Worm (Caenorhabditis elegans): ENCODE results near the gene idpc-5.
A peak's percentile ranks its signal among the peaks of the same experiment; 100 is the strongest.

The idpc-5 gene

DNA sequence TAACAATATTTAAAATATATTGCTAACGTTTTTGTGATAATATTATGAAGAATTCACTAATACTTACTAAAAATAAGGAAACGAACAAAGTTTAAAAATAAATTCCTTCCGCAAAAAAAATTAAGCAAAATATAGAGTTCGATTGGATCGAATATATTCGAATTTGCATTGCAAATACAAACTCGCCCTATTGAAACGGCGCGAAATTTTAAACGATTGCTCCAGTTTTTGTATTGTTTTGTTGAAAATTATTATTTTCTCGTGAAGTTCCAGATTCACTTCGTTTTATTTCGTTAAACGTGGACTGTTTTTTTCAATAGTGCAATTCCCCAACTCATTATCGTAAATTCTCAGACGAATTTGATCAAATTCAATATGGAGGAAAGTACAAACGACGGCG lies 22.8 kb upstream of the idpc-5 start, which contains the start of the genes atl-1 and hcp-2:
TSS of gene atl-1 (minus strand) at position 89 of the 400 bp plus-strand sequence.
TSS of gene hcp-2 (plus strand) at position 353 of the 400 bp plus-strand sequence.
- TF ChIP-seq flt-1 (GFP tag; IDR thresholded peaks at IDR 0.05): no peak
- TF ChIP-seq scrt-1 (GFP tag; IDR thresholded peaks at IDR 0.05): no peak
- TF ChIP-seq hmbx-1 (tag; optimal IDR thresholded peaks at IDR 0.05): no peak
- TF ChIP-seq ets-7 (tag; optimal IDR thresholded peaks at IDR 0.05): no peak

ce11 chrV:9633313-9633712 lies 10.6 kb upstream of the idpc-5 start, which contains the start of gene col-147:
col-147 (minus strand) TSS chrV:9633338.
- TF ChIP-seq hmg-4 (GFP tag; optimal IDR thresholded peaks at IDR 0.05): no peak
- TF ChIP-seq ceh-13 (GFP tag; optimal IDR thresholded peaks at IDR 0.05): no peak
- no peak for TF ChIP-seq ceh-36 (tag; optimal IDR thresholded peaks at IDR 0.05)
- TF ChIP-seq aly-1 (tag; optimal IDR thresholded peaks at IDR 0.05): no peak
- TF ChIP-seq tbx-11 (GFP tag; IDR thresholded peaks at IDR 0.05): no peak
- no peak for TF ChIP-seq hmbx-1 (tag; optimal IDR thresholded peaks at IDR 0.05)
- TF ChIP-seq tra-4 (tag; optimal IDR thresholded peaks at IDR 0.05): no peak
- TF ChIP-seq flt-1 (GFP tag; IDR thresholded peaks at IDR 0.05): no peak
- no peak for TF ChIP-seq F13C5.2 (tag; optimal IDR thresholded peaks at IDR 0.05)
- no peak for TF ChIP-seq ama-1 (optimal IDR thresholded peaks at IDR 0.05)
- TF ChIP-seq tbx-37 (GFP tag; conservative IDR thresholded peaks at IDR 0.05): no peak
- TF ChIP-seq pes-1 (GFP tag; IDR thresholded peaks at IDR 0.05): no peak
- TF ChIP-seq sea-1 (GFP tag; conservative IDR thresholded peaks at IDR 0.05): no peak
- no peak for TF ChIP-seq ets-7 (tag; optimal IDR thresholded peaks at IDR 0.05)
- TF ChIP-seq B0310.2 (tag; optimal IDR thresholded peaks at IDR 0.05): no peak
- TF ChIP-seq hnd-1 (tag; optimal IDR thresholded peaks at IDR 0.05): no peak
- TF ChIP-seq scrt-1 (GFP tag; IDR thresholded peaks at IDR 0.05): no peak

- TF ChIP-seq pes-1 (GFP tag; IDR thresholded peaks at IDR 0.05) (no peak), hmbx-1 (tag; optimal IDR thresholded peaks at IDR 0.05) (no peak), flt-1 (GFP tag; IDR thresholded peaks at IDR 0.05) (no peak), hnd-1 (tag; optimal IDR thresholded peaks at IDR 0.05) (no peak)
Measured at ce11 chrV:9632348-9632747, 9.6 kb upstream of the idpc-5 start.

DNA sequence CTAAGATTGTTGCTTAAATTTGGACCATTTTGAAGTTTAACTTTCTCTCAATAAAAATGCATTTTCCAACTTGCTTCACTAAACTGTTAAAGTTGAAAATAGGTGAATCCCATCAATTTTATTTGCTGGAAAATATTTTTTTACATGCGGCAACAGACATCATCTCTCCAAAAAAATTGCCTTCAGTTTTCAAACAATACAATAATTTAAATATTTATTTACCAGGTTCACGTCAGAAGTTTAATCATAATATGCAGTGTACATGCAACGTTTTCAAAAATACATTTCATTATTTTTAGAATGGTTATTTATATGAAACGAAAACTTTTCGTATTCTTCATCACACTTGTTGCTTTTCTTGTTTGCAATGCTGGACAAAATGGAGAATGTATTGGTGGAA lies 8.2 kb upstream of the idpc-5 start, which contains the start of gene T06E4.5:
TSS of gene T06E4.5 (plus strand) at position 301 of the 400 bp plus-strand sequence.
- no peak for TF ChIP-seq hnd-1 (tag; optimal IDR thresholded peaks at IDR 0.05)
- no peak for TF ChIP-seq aly-1 (tag; optimal IDR thresholded peaks at IDR 0.05)
- no peak for TF ChIP-seq ceh-36 (tag; optimal IDR thresholded peaks at IDR 0.05)
- no peak for TF ChIP-seq tra-4 (tag; optimal IDR thresholded peaks at IDR 0.05)
- no peak for TF ChIP-seq ama-1 (optimal IDR thresholded peaks at IDR 0.05)
- no peak for TF ChIP-seq F13C5.2 (tag; optimal IDR thresholded peaks at IDR 0.05)
- no peak for TF ChIP-seq hmbx-1 (tag; optimal IDR thresholded peaks at IDR 0.05)
- TF ChIP-seq ets-7 (tag; optimal IDR thresholded peaks at IDR 0.05): no peak
- TF ChIP-seq hmg-4 (GFP tag; optimal IDR thresholded peaks at IDR 0.05): no peak
- TF ChIP-seq B0310.2 (tag; optimal IDR thresholded peaks at IDR 0.05): no peak
- TF ChIP-seq ceh-13 (GFP tag; optimal IDR thresholded peaks at IDR 0.05): no peak
- TF ChIP-seq scrt-1 (GFP tag; IDR thresholded peaks at IDR 0.05): no peak

ce11 chrV:9630542-9630941 lies 7.8 kb upstream of the idpc-5 start:
- TF ChIP-seq hmg-4 (GFP tag; optimal IDR thresholded peaks at IDR 0.05): no peak
- no peak for TF ChIP-seq hnd-1 (tag; optimal IDR thresholded peaks at IDR 0.05)
- no peak for TF ChIP-seq sea-1 (GFP tag; conservative IDR thresholded peaks at IDR 0.05)
- no peak for TF ChIP-seq scrt-1 (GFP tag; IDR thresholded peaks at IDR 0.05)
- TF ChIP-seq F13C5.2 (tag; optimal IDR thresholded peaks at IDR 0.05): no peak
- no peak for TF ChIP-seq flt-1 (GFP tag; IDR thresholded peaks at IDR 0.05)
- no peak for TF ChIP-seq aly-1 (tag; optimal IDR thresholded peaks at IDR 0.05)
- TF ChIP-seq tbx-37 (GFP tag; conservative IDR thresholded peaks at IDR 0.05): no peak
- no peak for TF ChIP-seq B0310.2 (tag; optimal IDR thresholded peaks at IDR 0.05)
- TF ChIP-seq ceh-13 (GFP tag; optimal IDR thresholded peaks at IDR 0.05): no peak
- no peak for TF ChIP-seq hmbx-1 (tag; optimal IDR thresholded peaks at IDR 0.05)

- TF ChIP-seq ceh-13 (GFP tag; optimal IDR thresholded peaks at IDR 0.05): no peak
- TF ChIP-seq hmg-4 (GFP tag; optimal IDR thresholded peaks at IDR 0.05): no peak
- TF ChIP-seq hmbx-1 (tag; optimal IDR thresholded peaks at IDR 0.05): no peak
- TF ChIP-seq ama-1 (optimal IDR thresholded peaks at IDR 0.05): no peak
- TF ChIP-seq tbx-37 (GFP tag; conservative IDR thresholded peaks at IDR 0.05): no peak
- TF ChIP-seq tbx-11 (GFP tag; IDR thresholded peaks at IDR 0.05): no peak
Measured at ce11 chrV:9629643-9630042, 6.9 kb upstream of the idpc-5 start, which contains the start of gene col-146. col-146 (plus strand) TSS chrV:9629943.

- no peak for TF ChIP-seq ceh-13 (GFP tag; optimal IDR thresholded peaks at IDR 0.05)
- TF ChIP-seq scrt-1 (GFP tag; IDR thresholded peaks at IDR 0.05): no peak
- no peak for TF ChIP-seq B0310.2 (tag; optimal IDR thresholded peaks at IDR 0.05)
- TF ChIP-seq tra-4 (tag; optimal IDR thresholded peaks at IDR 0.05): no peak
- no peak for TF ChIP-seq hnd-1 (tag; optimal IDR thresholded peaks at IDR 0.05)
- no peak for TF ChIP-seq flt-1 (GFP tag; IDR thresholded peaks at IDR 0.05)
- no peak for TF ChIP-seq hmbx-1 (tag; optimal IDR thresholded peaks at IDR 0.05)
- no peak for TF ChIP-seq tbx-11 (GFP tag; IDR thresholded peaks at IDR 0.05)
- TF ChIP-seq pes-1 (GFP tag; IDR thresholded peaks at IDR 0.05): no peak
- no peak for TF ChIP-seq tbx-37 (GFP tag; conservative IDR thresholded peaks at IDR 0.05)
- TF ChIP-seq sea-1 (GFP tag; conservative IDR thresholded peaks at IDR 0.05): no peak
- TF ChIP-seq ceh-36 (tag; optimal IDR thresholded peaks at IDR 0.05): no peak
- TF ChIP-seq hmg-4 (GFP tag; optimal IDR thresholded peaks at IDR 0.05): no peak
- TF ChIP-seq aly-1 (tag; optimal IDR thresholded peaks at IDR 0.05): no peak
- no peak for TF ChIP-seq ets-7 (tag; optimal IDR thresholded peaks at IDR 0.05)
Measured at ce11 chrV:9629114-9629513, 6.4 kb upstream of the idpc-5 start, which contains the start of gene idpc-3. idpc-3 (minus strand) TSS chrV:9629214.

DNA sequence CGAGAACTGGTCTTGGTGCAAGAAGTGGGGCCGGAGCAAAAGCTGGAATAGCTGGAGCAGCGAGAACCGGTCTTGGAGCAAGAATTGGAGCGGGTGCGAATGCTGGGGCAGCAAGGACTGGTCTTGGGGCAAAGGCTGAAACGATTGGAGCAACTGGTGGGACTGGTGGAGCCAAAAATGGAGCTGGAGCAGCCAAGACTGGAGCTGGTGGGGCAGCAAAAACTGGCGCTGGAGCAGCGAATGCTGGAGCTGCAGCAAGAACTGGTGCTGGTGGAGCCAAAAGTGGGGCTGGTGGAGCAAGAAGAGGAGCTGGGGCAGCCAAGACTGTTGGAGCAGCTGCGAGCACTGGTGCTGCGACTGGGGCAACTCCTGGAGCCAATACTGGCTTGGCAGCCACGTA lies 5.9 kb upstream of the idpc-5 start:
- peak; percentile 5 for TF ChIP-seq hmg-4 (GFP tag; optimal IDR thresholded peaks at IDR 0.05)
- no peak for TF ChIP-seq F13C5.2 (tag; optimal IDR thresholded peaks at IDR 0.05)

Measured in whole organism, early embryonic.